Fruit fly (Drosophila melanogaster): Measurements from ENCODE around the gene pelo.

The pelo gene

DNA sequence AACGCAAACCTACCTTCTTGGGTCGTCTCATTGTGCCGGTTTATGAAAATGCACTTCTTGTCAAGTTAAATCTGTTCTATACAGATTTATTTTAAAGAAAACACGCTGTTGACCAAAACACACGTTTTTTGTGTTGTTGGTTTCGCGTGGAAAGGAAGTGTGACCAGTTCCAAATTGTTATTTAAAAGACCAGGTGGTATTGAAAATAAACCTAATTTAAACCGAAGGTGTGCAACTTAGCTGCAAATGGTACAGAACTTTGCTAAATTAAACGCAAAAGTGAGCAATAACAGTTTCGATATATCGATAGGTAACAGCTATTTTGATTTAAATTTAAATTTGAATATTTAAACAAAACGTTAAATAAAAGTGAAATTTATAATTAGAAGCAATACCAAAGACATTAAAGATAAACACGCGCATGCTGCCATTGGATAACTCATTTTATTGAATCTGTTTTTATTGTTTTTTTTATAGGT, 10.5 kb downstream of the pelo start, which contains the start of gene CG4364 (continued):
- TF ChIP-seq kay (GFP tag; optimal IDR thresholded peaks at IDR 0.05) (no peak), CG14860 (GFP tag; IDR thresholded peaks at IDR 0.05; ENCODE audit: partially characterized antibody) (no peak), Deaf1 (tag; optimal IDR thresholded peaks at IDR 0.05) (no peak), CG8359 (GFP tag; optimal IDR thresholded peaks at IDR 0.05; ENCODE audit: borderline replicate concordance) (no peak), Side (GFP tag; optimal IDR thresholded peaks at IDR 0.05) (no peak), Hand (GFP tag; optimal IDR thresholded peaks at IDR 0.05) (no peak), Fer1 (GFP tag; optimal IDR thresholded peaks at IDR 0.05) (no peak), CG3281 (GFP tag; optimal IDR thresholded peaks at IDR 0.05) (no peak), CG15514 (GFP tag; optimal IDR thresholded peaks at IDR 0.05) (peak; percentile 78), Ravus (GFP tag; IDR thresholded peaks at IDR 0.05) (no peak), Hr78 (GFP tag; optimal IDR thresholded peaks at IDR 0.05) (no peak), crol (GFP tag; IDR thresholded peaks at IDR 0.05) (no peak), cwo (GFP tag; optimal IDR thresholded peaks at IDR 0.05) (no peak), H2.0 (GFP tag; IDR thresholded peaks at IDR 0.05) (no peak), btn (GFP tag; optimal IDR thresholded peaks at IDR 0.05) (no peak), CG17612 (GFP tag; IDR thresholded peaks at IDR 0.05) (no peak), dm (GFP tag; optimal IDR thresholded peaks at IDR 0.05) (peak; percentile 90), Rx (GFP tag; IDR thresholded peaks at IDR 0.05) (no peak), CG6175 (GFP tag; IDR thresholded peaks at IDR 0.05) (no peak), nerfin-2 (GFP tag; IDR thresholded peaks at IDR 0.05; ENCODE audit: partially characterized antibody) (0 out of 2 replicates have a peak, but pooled peaks have one; percentile 23), CG17385 (GFP tag; optimal IDR thresholded peaks at IDR 0.05) (no peak), CG1024 (GFP tag; IDR thresholded peaks at IDR 0.05) (no peak), so (GFP tag; IDR thresholded peaks at IDR 0.05) (no peak), bigmax (GFP tag; optimal IDR thresholded peaks at IDR 0.05) (peak; percentile 88), CG6765 (GFP tag; optimal IDR thresholded peaks at IDR 0.05) (no peak), luna (GFP tag; optimal IDR thresholded peaks at IDR 0.05) (no peak), tll (GFP tag; optimal IDR thresholded peaks at IDR 0.05) (no peak), pan (optimal IDR thresholded peaks at IDR 0.05) (no peak), pan (GFP tag; optimal IDR thresholded peaks at IDR 0.05 in 1 of 2, IDR thresholded peaks at IDR 0.05 in 1 of 2) (no peak), B-H1 (GFP tag; IDR thresholded peaks at IDR 0.05) (no peak), tgo (GFP tag; IDR thresholded peaks at IDR 0.05) (no peak), MTF-1 (GFP tag; optimal IDR thresholded peaks at IDR 0.05; ENCODE audit: borderline replicate concordance) (no peak), org-1 (GFP tag; optimal IDR thresholded peaks at IDR 0.05) (no peak), CG14441 (GFP tag; IDR thresholded peaks at IDR 0.05) (no peak), CG18011 (GFP tag; optimal IDR thresholded peaks at IDR 0.05) (no peak), Nf-YC (tag; optimal IDR thresholded peaks at IDR 0.05) (peak; percentile 31), ttk (GFP tag; IDR thresholded peaks at IDR 0.05) (no peak), dati (GFP tag; IDR thresholded peaks at IDR 0.05) (no peak), CG10979 (tag; optimal IDR thresholded peaks at IDR 0.05) (no peak), ATbp (GFP tag; optimal IDR thresholded peaks at IDR 0.05) (no peak), lov (optimal IDR thresholded peaks at IDR 0.05) (no peak), lov (GFP tag; IDR thresholded peaks at IDR 0.05) (no peak), Lim3 (GFP tag; IDR thresholded peaks at IDR 0.05) (no peak), eyg (GFP tag; optimal IDR thresholded peaks at IDR 0.05) (no peak), zfh2 (GFP tag; optimal IDR thresholded peaks at IDR 0.05) (no peak), fd3F (GFP tag; optimal IDR thresholded peaks at IDR 0.05) (no peak), CG13894 (tag; optimal IDR thresholded peaks at IDR 0.05) (peak; percentile 65), CG2116 (GFP tag; optimal IDR thresholded peaks at IDR 0.05) (peak; percentile 67), prd (optimal IDR thresholded peaks at IDR 0.05) (no peak), prd (GFP tag; IDR thresholded peaks at IDR 0.05) (no peak), CG15011 (GFP tag; optimal IDR thresholded peaks at IDR 0.05) (no peak), Nf-YB (GFP tag; optimal IDR thresholded peaks at IDR 0.05) (no peak)
